Fruit fly (Drosophila melanogaster) whole organism, embryonic: ENCODE results near the gene CG34258.

Experiments used
- CG10462 ChIP-seq: fragments of 200-800 bp; sonication (Bioruptor generic); optimal IDR thresholded peaks from 2 replicates; lab custom pipeline; 2016; ENCODE audit warnings: missing biosample characterization, missing genetic modification characterization
- CG10654 ChIP-seq: fragments of 200-800 bp; sonication (Bioruptor generic); optimal IDR thresholded peaks from 2 replicates; lab custom pipeline; 2016; ENCODE audit warnings: missing biosample characterization, missing genetic modification characterization
- CG11695 ChIP-seq: fragments of 200-800 bp; sonication (Bioruptor generic); IDR thresholded peaks from 3 replicates; pipeline ENCODE4 v1.3.6; 2022; ENCODE audit warnings: missing biosample characterization, missing genetic modification characterization
- CG11696 ChIP-seq: fragments of 200-800 bp; sonication (Bioruptor generic); IDR thresholded peaks from 2 replicates; pipeline ENCODE4 v1.3.6; 2022; ENCODE audit warnings: missing biosample characterization, missing genetic modification characterization
- CG11723 ChIP-seq: fragments of 200-800 bp; sonication (Bioruptor generic); optimal IDR thresholded peaks from 2 replicates; lab custom pipeline; 2017; ENCODE audit warnings: missing biosample characterization, mild to moderate bottlenecking, missing genetic modification characterization
- CG12155 ChIP-seq: fragments of 200-800 bp; sonication (Bioruptor generic); optimal IDR thresholded peaks from 3 replicates; lab custom pipeline; 2016; ENCODE audit warnings: missing biosample characterization, missing genetic modification characterization
- CG12391 ChIP-seq: fragments of 200-800 bp; sonication (Bioruptor generic); optimal IDR thresholded peaks from 3 replicates; lab custom pipeline; 2018; ENCODE audit warnings: missing biosample characterization, mild to moderate bottlenecking, missing genetic modification characterization, moderate library complexity
- CG12744 ChIP-seq: fragments of 200-800 bp; sonication (Bioruptor generic); optimal IDR thresholded peaks from 2 replicates; lab custom pipeline; 2016; ENCODE audit warnings: missing biosample characterization, missing genetic modification characterization
- CG14667 ChIP-seq: fragments of 200-800 bp; sonication (Bioruptor generic); IDR thresholded peaks from 2 replicates; pipeline ENCODE4 v1.3.6; 2022; ENCODE audit warnings: missing biosample characterization, missing genetic modification characterization
- CG1529 ChIP-seq: fragments of 200-800 bp; sonication (Bioruptor generic); optimal IDR thresholded peaks from 3 replicates; lab custom pipeline; 2018; ENCODE audit warnings: missing biosample characterization, missing genetic modification characterization
- CG17361 ChIP-seq: fragments of 200-800 bp; sonication (Bioruptor generic); IDR thresholded peaks from 3 replicates; pipeline ENCODE4 v1.3.6; 2022; ENCODE audit warnings: missing biosample characterization, missing genetic modification characterization
- CG17612 ChIP-seq: fragments of 200-800 bp; sonication (Bioruptor generic); IDR thresholded peaks from 2 replicates; pipeline ENCODE4 v1.3.6; 2022; ENCODE audit warnings: missing biosample characterization, missing genetic modification characterization
- CG18599 ChIP-seq: fragments of 200-800 bp; sonication (Bioruptor generic); optimal IDR thresholded peaks from 3 replicates; lab custom pipeline; 2017; ENCODE audit warnings: missing biosample characterization, missing genetic modification characterization, mild to moderate bottlenecking, moderate library complexity, missing genetic modification reagents
- CG3281 ChIP-seq: fragments of 200-800 bp; sonication (Bioruptor generic); optimal IDR thresholded peaks from 3 replicates; lab custom pipeline; 2017; ENCODE audit warnings: missing biosample characterization, mild to moderate bottlenecking, missing genetic modification characterization
- CG4282 ChIP-seq: fragments of 200-800 bp; sonication (Bioruptor generic); optimal IDR thresholded peaks from 2 replicates; lab custom pipeline; 2016; ENCODE audit warnings: missing biosample characterization, missing genetic modification characterization
- CG4360 ChIP-seq: fragments of 200-800 bp; sonication (Bioruptor generic); IDR thresholded peaks from 2 replicates; pipeline ENCODE4 v1.3.6; 2022; ENCODE audit warnings: missing biosample characterization, missing genetic modification characterization
- CG9437 ChIP-seq: fragments of 200-800 bp; sonication (Bioruptor generic); optimal IDR thresholded peaks from 2 replicates; lab custom pipeline; 2018; ENCODE audit warnings: missing biosample characterization, mild to moderate bottlenecking, missing genetic modification characterization
- Dad ChIP-seq: fragments of 200-800 bp; sonication (Bioruptor generic); optimal IDR thresholded peaks from 3 replicates; lab custom pipeline; 2016; ENCODE audit warnings: missing biosample characterization, missing genetic modification characterization
- HmgD ChIP-seq: fragments of 200-800 bp; sonication (Bioruptor generic); optimal IDR thresholded peaks from 3 replicates; lab custom pipeline; 2016; ENCODE audit warnings: missing biosample characterization, missing genetic modification characterization
- Hr39 ChIP-seq: fragments of >200 bp; optimal IDR thresholded peaks from 2 replicates; lab custom pipeline; 2017
- Kr ChIP-seq: fragments of 200-800 bp; sonication (Bioruptor generic); optimal IDR thresholded peaks from 2 replicates; lab custom pipeline; 2017; ENCODE audit warnings: missing biosample characterization, mild to moderate bottlenecking, missing genetic modification characterization
- MESR4 ChIP-seq: fragments of 200-800 bp; sonication (Bioruptor generic); optimal IDR thresholded peaks from 2 replicates; lab custom pipeline; 2018; ENCODE audit warnings: missing biosample characterization, mild to moderate bottlenecking, missing genetic modification characterization, moderate library complexity
- Meics ChIP-seq: fragments of 200-800 bp; sonication (Bioruptor generic); optimal IDR thresholded peaks from 2 replicates; lab custom pipeline; 2017; ENCODE audit warnings: missing biosample characterization, mild to moderate bottlenecking, missing genetic modification characterization
- NC2α ChIP-seq: fragments of 200-800 bp; sonication (Bioruptor generic); optimal IDR thresholded peaks from 2 replicates; lab custom pipeline; 2016; ENCODE audit warnings: missing biosample characterization, missing genetic modification characterization
- NfI ChIP-seq: fragments of 200-800 bp; sonication (Bioruptor generic); optimal IDR thresholded peaks from 3 replicates; lab custom pipeline; 2018; ENCODE audit warnings: missing biosample characterization, mild to moderate bottlenecking, missing genetic modification characterization, moderate library complexity
- TFAM ChIP-seq: fragments of 200-800 bp; sonication (Bioruptor generic); optimal IDR thresholded peaks from 2 replicates; lab custom pipeline; 2017; ENCODE audit warnings: missing biosample characterization, missing genetic modification characterization, inconsistent platforms
- Usf ChIP-seq: fragments of 200-800 bp; sonication (Bioruptor generic); optimal IDR thresholded peaks from 2 replicates; lab custom pipeline; 2017; ENCODE audit warnings: missing genotype, missing biosample characterization, missing genetic modification characterization
- ac ChIP-seq: fragments of 200-800 bp; sonication (Bioruptor generic); optimal IDR thresholded peaks from 3 replicates; lab custom pipeline; 2017; ENCODE audit warnings: missing biosample characterization, mild to moderate bottlenecking, missing genetic modification characterization
- aop ChIP-seq: fragments of 200-800 bp; sonication (Bioruptor generic); IDR thresholded peaks from 2 replicates; pipeline ENCODE4 v1.3.6; 2022; ENCODE audit warnings: missing biosample characterization, missing genetic modification characterization
- ap ChIP-seq: fragments of 200-800 bp; sonication (Bioruptor generic); IDR thresholded peaks from 2 replicates; pipeline ENCODE4 v1.3.6; 2022; ENCODE audit warnings: missing biosample characterization, missing genetic modification characterization
- ash1 ChIP-seq: fragments of 200-800 bp; sonication (Bioruptor generic); optimal IDR thresholded peaks from 2 replicates; lab custom pipeline; 2018; ENCODE audit warnings: missing biosample characterization, mild to moderate bottlenecking, missing genetic modification characterization
- btn ChIP-seq: fragments of 200-800 bp; sonication (Bioruptor generic); optimal IDR thresholded peaks from 2 replicates; lab custom pipeline; 2016; ENCODE audit warnings: missing biosample characterization, missing genetic modification characterization
- cg ChIP-seq: fragments of 200-800 bp; sonication (Bioruptor generic); optimal IDR thresholded peaks from 3 replicates; lab custom pipeline; 2019; ENCODE audit warnings: missing biosample characterization, mild to moderate bottlenecking, missing genetic modification characterization, moderate library complexity
- dmrt11E ChIP-seq: fragments of 200-800 bp; sonication (Bioruptor generic); optimal IDR thresholded peaks from 3 replicates; lab custom pipeline; 2018; ENCODE audit warnings: missing biosample characterization, mild to moderate bottlenecking, missing genetic modification characterization, moderate library complexity
- dysf ChIP-seq: fragments of 200-800 bp; sonication (Bioruptor generic); IDR thresholded peaks from 3 replicates; pipeline ENCODE4 v1.3.6; 2022; ENCODE audit warnings: missing biosample characterization, missing genetic modification characterization
- grau ChIP-seq: fragments of 200-800 bp; optimal IDR thresholded peaks from 3 replicates; lab custom pipeline; 2019; ENCODE audit warnings: missing biosample characterization, mild to moderate bottlenecking, missing genetic modification characterization, moderate library complexity
- ham ChIP-seq: fragments of 200-800 bp; sonication (Bioruptor generic); IDR thresholded peaks from 2 replicates; pipeline ENCODE4 v1.3.6; 2022; ENCODE audit warnings: missing biosample characterization, missing genetic modification characterization
- hb ChIP-seq: fragments of 200-800 bp; sonication (Bioruptor generic); IDR thresholded peaks from 3 replicates; pipeline ENCODE4 v1.3.6; 2022; ENCODE audit warnings: missing biosample characterization, missing genetic modification characterization; ENCODE audit not compliant: partially characterized antibody
- ken ChIP-seq: fragments of 200-800 bp; sonication (Bioruptor generic); IDR thresholded peaks from 3 replicates; pipeline ENCODE4 v1.3.6; 2022; ENCODE audit warnings: missing biosample characterization, missing genetic modification characterization
- lbe ChIP-seq: fragments of 200-800 bp; sonication (Bioruptor generic); optimal IDR thresholded peaks from 2 replicates; lab custom pipeline; 2016; ENCODE audit warnings: missing biosample characterization, mild to moderate bottlenecking, missing genetic modification characterization
- mld ChIP-seq: fragments of 200-800 bp; sonication (Bioruptor generic); IDR thresholded peaks from 3 replicates; pipeline ENCODE4 v1.3.6; 2022; ENCODE audit warnings: missing biosample characterization, missing genetic modification characterization; ENCODE audit not compliant: partially characterized antibody
- org-1 ChIP-seq: fragments of 200-800 bp; sonication (Bioruptor generic); optimal IDR thresholded peaks from 2 replicates; lab custom pipeline; 2017; ENCODE audit warnings: missing biosample characterization, missing genetic modification characterization
- pb ChIP-seq: fragments of 200-800 bp; sonication (Bioruptor generic); optimal IDR thresholded peaks from 3 replicates; lab custom pipeline; 2016; ENCODE audit warnings: missing biosample characterization, missing genetic modification characterization
- pfk ChIP-seq: fragments of 200-800 bp; sonication (Bioruptor generic); optimal IDR thresholded peaks from 2 replicates; lab custom pipeline; 2018; ENCODE audit warnings: missing biosample characterization, mild to moderate bottlenecking, missing genetic modification characterization, moderate library complexity
- shn ChIP-seq: fragments of 200-800 bp; sonication (Bioruptor generic); optimal IDR thresholded peaks from 3 replicates; lab custom pipeline; 2016; ENCODE audit warnings: missing biosample characterization, missing genetic modification characterization
- slou ChIP-seq: fragments of 200-800 bp; sonication (Bioruptor generic); optimal IDR thresholded peaks from 3 replicates; lab custom pipeline; 2016; ENCODE audit warnings: missing biosample characterization, missing genetic modification characterization
- slp2 ChIP-seq: fragments of 200-800 bp; sonication (Bioruptor generic); optimal IDR thresholded peaks from 2 replicates; lab custom pipeline; 2016; ENCODE audit warnings: missing biosample characterization, missing genetic modification characterization
- stwl ChIP-seq: fragments of 200-800 bp; sonication (Bioruptor generic); optimal IDR thresholded peaks from 3 replicates; lab custom pipeline; 2018; ENCODE audit warnings: missing biosample characterization, mild to moderate bottlenecking, missing genetic modification characterization, moderate library complexity
- tup ChIP-seq: fragments of 200-800 bp; sonication (Bioruptor generic); optimal IDR thresholded peaks from 2 replicates; lab custom pipeline; 2016; ENCODE audit warnings: missing biosample characterization, mild to moderate bottlenecking, missing genetic modification characterization, moderate library complexity
- unpg ChIP-seq: fragments of 200-800 bp; sonication (Bioruptor generic); optimal IDR thresholded peaks from 3 replicates; lab custom pipeline; 2018; ENCODE audit warnings: missing biosample characterization, mild to moderate bottlenecking, missing genetic modification characterization, moderate library complexity

CG34258 gene

DNA sequence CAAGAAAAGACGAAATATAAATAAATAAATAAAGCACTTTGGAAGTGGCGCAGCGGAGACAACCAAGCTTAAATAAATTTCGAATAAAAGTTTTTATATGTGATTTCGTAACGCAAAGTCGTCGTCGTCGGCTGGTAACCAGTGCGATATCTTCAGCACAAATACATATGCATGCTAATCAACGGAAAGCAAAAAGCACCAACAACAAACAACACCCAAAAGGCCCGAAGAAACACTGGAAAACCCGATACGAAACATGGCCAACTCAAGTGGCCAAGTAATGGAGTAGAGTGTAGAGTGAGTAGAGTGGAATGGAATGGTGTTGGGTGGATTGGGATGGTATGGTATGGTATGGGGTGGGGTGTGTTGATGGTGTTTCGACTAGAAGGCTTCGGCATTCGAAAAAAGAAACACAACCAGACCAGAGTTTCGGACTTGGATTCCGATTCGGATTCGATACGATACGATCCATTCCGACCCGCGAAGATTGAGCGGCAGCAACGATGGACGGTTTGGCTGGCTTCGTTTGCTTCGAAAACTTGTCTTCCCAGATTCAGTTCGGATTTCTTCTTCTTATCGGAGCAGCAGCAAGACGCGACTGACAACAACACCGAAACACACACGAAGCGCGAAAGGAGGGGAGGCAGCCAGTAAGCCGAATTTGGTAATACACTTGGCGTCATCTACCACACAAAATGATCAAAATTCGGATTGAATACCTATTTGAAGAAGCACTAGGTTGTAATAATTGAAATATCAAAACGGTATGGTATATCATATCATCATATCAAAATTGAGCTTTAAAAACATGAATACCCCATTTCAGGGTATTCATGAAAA is 49.0 kb downstream of the CG34258 start (continued):
- TF ChIP-seq CG9437 (peak; percentile 88), CG12391 (peak; percentile 93), CG18599 (GFP tag; lab: Kevin White, UChicago) (peak; percentile 78), dysf (peak; percentile 94), aop (GFP tag; lab: Robert Waterston, UW) (peak; percentile 70), slp2 (peak; percentile 94), ken (GFP tag; lab: Robert Waterston, UW) (peak; percentile 95), Dad (GFP tag; lab: Kevin White, UChicago) (peak; percentile 86), hb (GFP tag; lab: Robert Waterston, UW) (no peak), CG11723 (GFP tag; lab: Kevin White, UChicago) (peak; percentile 89), CG17612 (peak; percentile 88), pfk (GFP tag; lab: Kevin White, UChicago) (peak; percentile 74), slou (peak; percentile 83), unpg (GFP tag; lab: Kevin White, UChicago) (peak; percentile 96), mld (GFP tag; lab: Robert Waterston, UW) (no peak), CG1529 (GFP tag; lab: Kevin White, UChicago) (peak; percentile 84), CG4360 (GFP tag; lab: Robert Waterston, UW) (peak; percentile 41), MESR4 (GFP tag; lab: Kevin White, UChicago) (peak; percentile 49), TFAM (GFP tag; lab: Kevin White, UChicago) (peak; percentile 65), pb (GFP tag; lab: Kevin White, UChicago) (peak; percentile 94), lbe (GFP tag; lab: Kevin White, UChicago) (peak; percentile 97), CG11696 (GFP tag; lab: Robert Waterston, UW) (peak; percentile 81), ap (GFP tag; lab: Robert Waterston, UW) (peak; percentile 94), CG11695 (GFP tag; lab: Robert Waterston, UW) (peak; percentile 96), CG12155 (GFP tag; lab: Kevin White, UChicago) (peak; percentile 95), org-1 (GFP tag; lab: Kevin White, UChicago) (peak; percentile 94), CG12744 (GFP tag; lab: Kevin White, UChicago) (peak; percentile 92), Kr (GFP tag; lab: Kevin White, UChicago) (no peak), dmrt11E (peak; percentile 81), ash1 (peak; percentile 80), btn (peak; percentile 93), stwl (peak; percentile 11), cg (GFP tag; lab: Kevin White, UChicago) (peak; percentile 51), ac (GFP tag; lab: Kevin White, UChicago) (peak; percentile 29), CG4282 (peak; percentile 93), ham (peak; percentile 91; the same call in 1 of the 2 replicates), CG3281 (peak; percentile 94), grau (peak; percentile 95), Hr39 (lab: Kevin White, UChicago) (no peak), shn (GFP tag; lab: Kevin White, UChicago) (peak; percentile 95), NfI (GFP tag; lab: Kevin White, UChicago) (peak; percentile 93), CG14667 (GFP tag; lab: Robert Waterston, UW) (peak; percentile 92; the same call in 1 of the 2 replicates), Usf (GFP tag; lab: Kevin White, UChicago) (peak; percentile 82), Meics (peak; percentile 92), CG10462 (peak; percentile 84), CG17361 (GFP tag; lab: Robert Waterston, UW) (peak; percentile 72), NC2α (GFP tag; lab: Kevin White, UChicago) (peak; percentile 90), tup (GFP tag; lab: Kevin White, UChicago) (peak; percentile 90), HmgD (GFP tag; lab: Kevin White, UChicago) (peak; percentile 77), CG10654 (GFP tag; lab: Kevin White, UChicago) (peak; percentile 94)
